Fruit fly (Drosophila melanogaster): ENCODE results near the gene knrl.

The knrl gene

dm6 chr3L:20620303-20620996 is at the start of gene knrl:
Gene knrl (minus strand): TSS chr3L:20620659.
- TF ChIP-seq CTCF (optimal IDR thresholded peaks at IDR 0.05) (peak in 1 of 2 experiments; percentile 16), CG8478 (optimal IDR thresholded peaks at IDR 0.05) (no peak)

- TF ChIP-seq CTCF (optimal IDR thresholded peaks at IDR 0.05) (no peak), CG8478 (optimal IDR thresholded peaks at IDR 0.05) (no peak)
These were observed 46.9 kb upstream of the knrl start for dm6 chr3L:20667408-20667807.

dm6 chr3L:20663967-20664366 is 43.5 kb upstream of the knrl start:
- no peak for TF ChIP-seq CG8478 (optimal IDR thresholded peaks at IDR 0.05)
- no peak for TF ChIP-seq CTCF (optimal IDR thresholded peaks at IDR 0.05)

- TF ChIP-seq CG8478 (optimal IDR thresholded peaks at IDR 0.05), result no peak
- no peak for TF ChIP-seq CTCF (optimal IDR thresholded peaks at IDR 0.05)
These were observed 41.5 kb upstream of the knrl start for dm6 chr3L:20661905-20662508.

dm6 chr3L:20661178-20661577 is 40.7 kb upstream of the knrl start:
- no peak for TF ChIP-seq CG8478 (optimal IDR thresholded peaks at IDR 0.05)
- no peak for TF ChIP-seq CTCF (optimal IDR thresholded peaks at IDR 0.05)

dm6 chr3L:20657116-20657515 is 36.7 kb upstream of the knrl start:
- TF ChIP-seq CG8478 (optimal IDR thresholded peaks at IDR 0.05) (no peak), CTCF (optimal IDR thresholded peaks at IDR 0.05) (no peak)

- TF ChIP-seq CG8478 (optimal IDR thresholded peaks at IDR 0.05) (no peak), CTCF (optimal IDR thresholded peaks at IDR 0.05) (no peak)
These were observed 28.5 kb upstream of the knrl start for dm6 chr3L:20648957-20649356.

- TF ChIP-seq CG8478 (optimal IDR thresholded peaks at IDR 0.05) (no peak), CTCF (optimal IDR thresholded peaks at IDR 0.05) (no peak)
These were observed 24.2 kb upstream of the knrl start for dm6 chr3L:20644637-20645036.

dm6 chr3L:20643774-20644173 is 23.3 kb upstream of the knrl start:
- TF ChIP-seq CTCF (optimal IDR thresholded peaks at IDR 0.05), result no peak
- no peak for TF ChIP-seq CG8478 (optimal IDR thresholded peaks at IDR 0.05)

- TF ChIP-seq CTCF (optimal IDR thresholded peaks at IDR 0.05) (no peak), CG8478 (optimal IDR thresholded peaks at IDR 0.05) (no peak)
These were observed 17.4 kb upstream of the knrl start for dm6 chr3L:20637845-20638244.

- no peak for TF ChIP-seq CTCF (optimal IDR thresholded peaks at IDR 0.05)
- TF ChIP-seq CG8478 (optimal IDR thresholded peaks at IDR 0.05), result no peak
These were observed 16.4 kb upstream of the knrl start, which contains the start of gene CG13251 for dm6 chr3L:20636899-20637298. Gene CG13251 (plus strand): TSS chr3L:20637199.

dm6 chr3L:20635590-20636139 is 15.2 kb upstream of the knrl start:
- TF ChIP-seq CG8478 (optimal IDR thresholded peaks at IDR 0.05), result no peak
- TF ChIP-seq CTCF (optimal IDR thresholded peaks at IDR 0.05), result no peak

- TF ChIP-seq CG8478 (optimal IDR thresholded peaks at IDR 0.05), result no peak
- TF ChIP-seq CTCF (optimal IDR thresholded peaks at IDR 0.05), result no peak
These were observed 14.0 kb upstream of the knrl start for dm6 chr3L:20634459-20634858.

dm6 chr3L:20632320-20632719 is 11.9 kb upstream of the knrl start:
- TF ChIP-seq CG8478 (optimal IDR thresholded peaks at IDR 0.05), result no peak
- TF ChIP-seq CTCF (optimal IDR thresholded peaks at IDR 0.05), result no peak

- no peak for TF ChIP-seq CG8478 (optimal IDR thresholded peaks at IDR 0.05)
- TF ChIP-seq CTCF (optimal IDR thresholded peaks at IDR 0.05), result no peak
These were observed 11.4 kb upstream of the knrl start for dm6 chr3L:20631836-20632235.

dm6 chr3L:20630602-20631001 is 10.1 kb upstream of the knrl start:
- TF ChIP-seq CG8478 (optimal IDR thresholded peaks at IDR 0.05) (no peak), CTCF (optimal IDR thresholded peaks at IDR 0.05) (no peak)
